Worm (Caenorhabditis elegans) whole organism, L1 larva: ENCODE results near the gene ZK938.3.
"Not testable (repeated sequence)": the region's sequence is repeated elsewhere in the genome, so short reads cannot be mapped to it uniquely, and the experiment has no call there.

ENCODE experiments used
- C16A3.4 ChIP-seq: fragments of 150-350 bp; optimal IDR thresholded peaks from 2 replicates; lab custom pipeline; 2014; ENCODE audit warnings: missing biosample characterization, missing genetic modification characterization
- Y116A8C.19 ChIP-seq: sonication (generic microtip); optimal IDR thresholded peaks from 2 replicates; lab custom pipeline; 2016; ENCODE audit warnings: missing compliant biosample characterization, missing genetic modification characterization, borderline replicate concordance
- ama-1 ChIP-seq: fragments of 150-350 bp; optimal IDR thresholded peaks from 2 replicates; lab custom pipeline; 2014
- ceh-63 ChIP-seq: fragments of 200-800 bp; sonication (Bioruptor generic); optimal IDR thresholded peaks from 2 replicates; lab custom pipeline; 2018; ENCODE audit warnings: mild to moderate bottlenecking, missing genetic modification characterization, missing compliant biosample characterization
- ceh-82 ChIP-seq, 3 experiments: fragments of 150-350 bp in 1 of 3; sonication (generic microtip) in 2 of 3; optimal IDR thresholded peaks; 2 replicates each; lab custom pipeline; 2014 to 2017; ENCODE audit warnings: missing biosample characterization in 3 of 3, missing genetic modification characterization in 3 of 3
- ceh-88 ChIP-seq: fragments of 200-800 bp; sonication (Bioruptor generic); IDR thresholded peaks from 2 replicates; pipeline ENCODE4 v1.3.6; 2022; ENCODE audit warnings: missing genetic modification characterization, missing compliant biosample characterization
- efl-1 ChIP-seq, 4 experiments: fragments of 150-350 bp; optimal IDR thresholded peaks in 3 of 4; peaks in 1 of 4; 1 replicate in 1 of 4; 2 replicates in 3 of 4; lab custom pipeline; 2014; ENCODE audit warnings: missing biosample characterization in 2 of 4, missing genetic modification characterization in 2 of 4, missing genetic modification reagents in 2 of 4
- efl-3 ChIP-seq: fragments of 200-800 bp; sonication (Bioruptor generic); optimal IDR thresholded peaks from 2 replicates; lab custom pipeline; 2018; ENCODE audit warnings: mild to moderate bottlenecking, missing genetic modification characterization, missing compliant biosample characterization
- egl-13 ChIP-seq: sonication (generic microtip); optimal IDR thresholded peaks from 2 replicates; lab custom pipeline; 2016; ENCODE audit warnings: missing genotype, missing genetic modification reagents, missing genetic modification characterization, missing compliant biosample characterization
- egl-27 ChIP-seq, 2 experiments: fragments of 150-350 bp in 1 of 2; sonication (generic microtip); optimal IDR thresholded peaks; 3 replicates each; lab custom pipeline; 2017 to 2018; ENCODE audit warnings: missing biosample characterization in 2 of 2, missing genetic modification characterization in 2 of 2, missing genetic modification reagents in 2 of 2
- elt-2 ChIP-seq: sonication (generic microtip); optimal IDR thresholded peaks from 2 replicates; lab custom pipeline; 2016; ENCODE audit warnings: missing genetic modification characterization, mild to moderate bottlenecking, inconsistent platforms, missing compliant biosample characterization, missing genetic modification reagents
- fkh-4 ChIP-seq: sonication (generic microtip); optimal IDR thresholded peaks from 2 replicates; lab custom pipeline; 2016; ENCODE audit warnings: missing compliant biosample characterization, missing genetic modification characterization, borderline replicate concordance
- fkh-8 ChIP-seq: sonication (generic microtip); optimal IDR thresholded peaks from 2 replicates; lab custom pipeline; 2016; ENCODE audit warnings: mild to moderate bottlenecking, missing genetic modification characterization, missing compliant biosample characterization
- grh-1 ChIP-seq: fragments of 200-800 bp; sonication (Bioruptor generic); IDR thresholded peaks from 2 replicates; pipeline ENCODE4 v1.3.6; 2022; ENCODE audit warnings: missing genetic modification reagents, missing genetic modification characterization, missing compliant biosample characterization
- hlh-4 ChIP-seq: sonication (generic microtip); optimal IDR thresholded peaks from 2 replicates; lab custom pipeline; 2016; ENCODE audit warnings: mild to moderate bottlenecking, missing genetic modification characterization, missing compliant biosample characterization
- jun-1 ChIP-seq: fragments of 150-350 bp; optimal IDR thresholded peaks from 2 replicates; lab custom pipeline; 2014; ENCODE audit warnings: missing biosample characterization, missing genetic modification reagents, missing genetic modification characterization
- lin-35 ChIP-seq, 2 experiments: fragments of 150-350 bp; optimal IDR thresholded peaks; 2 replicates each; lab custom pipeline; 2014; ENCODE audit warnings: missing biosample characterization in 2 of 2, missing genetic modification characterization in 2 of 2, missing genetic modification reagents in 2 of 2
- mef-2 ChIP-seq: fragments of 150-350 bp; optimal IDR thresholded peaks from 2 replicates; lab custom pipeline; 2014; ENCODE audit warnings: missing biosample characterization, missing genetic modification characterization
- nhr-12 ChIP-seq: sonication (generic microtip); optimal IDR thresholded peaks from 2 replicates; lab custom pipeline; 2017; ENCODE audit warnings: missing biosample characterization, missing genetic modification characterization
- nhr-19 ChIP-seq: fragments of 200-800 bp; sonication (Bioruptor generic); conservative IDR thresholded peaks from 2 replicates; pipeline ENCODE4 v1.3.6; 2022; ENCODE audit warnings: missing genetic modification characterization, missing compliant biosample characterization
- nhr-20 ChIP-seq: sonication (generic microtip); optimal IDR thresholded peaks from 2 replicates; lab custom pipeline; 2016; ENCODE audit warnings: mild to moderate bottlenecking, missing genetic modification characterization, missing compliant biosample characterization
- nhr-28 ChIP-seq: fragments of 150-350 bp; optimal IDR thresholded peaks from 2 replicates; lab custom pipeline; 2014; ENCODE audit warnings: missing biosample characterization, missing genetic modification characterization
- nhr-47 ChIP-seq: sonication (generic microtip); optimal IDR thresholded peaks from 2 replicates; lab custom pipeline; 2016; ENCODE audit warnings: mild to moderate bottlenecking, missing genetic modification characterization, moderate library complexity, missing compliant biosample characterization
- nhr-84 ChIP-seq: sonication (generic microtip); optimal IDR thresholded peaks from 2 replicates; lab custom pipeline; 2017; ENCODE audit warnings: missing biosample characterization, missing genetic modification characterization
- nhr-85 ChIP-seq: sonication (generic microtip); peaks from one replicate; lab custom pipeline; 2016; ENCODE audit warnings: missing genetic modification characterization, inconsistent platforms, missing compliant biosample characterization
- pax-3 ChIP-seq: fragments of 200-800 bp; sonication (Bioruptor generic); optimal IDR thresholded peaks from 2 replicates; lab custom pipeline; 2018; ENCODE audit warnings: mild to moderate bottlenecking, missing genetic modification characterization, moderate library complexity, missing compliant biosample characterization
- rnt-1 ChIP-seq: sonication (generic microtip); optimal IDR thresholded peaks from 2 replicates; lab custom pipeline; 2016; ENCODE audit warnings: mild to moderate bottlenecking, missing genetic modification characterization, moderate library complexity, missing compliant biosample characterization
- skn-1 ChIP-seq: fragments of 150-350 bp; optimal IDR thresholded peaks from 2 replicates; lab custom pipeline; 2014; ENCODE audit warnings: missing biosample characterization, missing genetic modification characterization
- snu-23 ChIP-seq: sonication (generic microtip); optimal IDR thresholded peaks from 2 replicates; lab custom pipeline; 2016; ENCODE audit warnings: missing genetic modification characterization, missing compliant biosample characterization
- unc-130 ChIP-seq: fragments of 150-350 bp; optimal IDR thresholded peaks from 2 replicates; lab custom pipeline; 2017; ENCODE audit warnings: missing biosample characterization, missing genetic modification characterization, inconsistent platforms
- unc-86 ChIP-seq: sonication (generic microtip); optimal IDR thresholded peaks from 2 replicates; lab custom pipeline; 2016; ENCODE audit warnings: missing genetic modification characterization, missing compliant biosample characterization
- xbp-1 ChIP-seq: sonication (generic microtip); optimal IDR thresholded peaks from 2 replicates; lab custom pipeline; 2016; ENCODE audit warnings: missing genetic modification characterization, missing compliant biosample characterization
- zag-1 ChIP-seq: fragments of 150-350 bp; optimal IDR thresholded peaks from 2 replicates; lab custom pipeline; 2014; ENCODE audit warnings: missing biosample characterization, missing genetic modification characterization
- zip-4 ChIP-seq: fragments of 200-800 bp; sonication (Bioruptor generic); optimal IDR thresholded peaks from 2 replicates; lab custom pipeline; 2018; ENCODE audit warnings: mild to moderate bottlenecking, missing genetic modification characterization, moderate library complexity, missing compliant biosample characterization
- ztf-11 ChIP-seq, 2 experiments: sonication (generic microtip); optimal IDR thresholded peaks; 2 replicates each; lab custom pipeline; 2016 to 2017; ENCODE audit warnings: missing genetic modification characterization in 2 of 2, missing biosample characterization in 1 of 2, missing compliant biosample characterization in 1 of 2

ZK938.3 gene

DNA sequence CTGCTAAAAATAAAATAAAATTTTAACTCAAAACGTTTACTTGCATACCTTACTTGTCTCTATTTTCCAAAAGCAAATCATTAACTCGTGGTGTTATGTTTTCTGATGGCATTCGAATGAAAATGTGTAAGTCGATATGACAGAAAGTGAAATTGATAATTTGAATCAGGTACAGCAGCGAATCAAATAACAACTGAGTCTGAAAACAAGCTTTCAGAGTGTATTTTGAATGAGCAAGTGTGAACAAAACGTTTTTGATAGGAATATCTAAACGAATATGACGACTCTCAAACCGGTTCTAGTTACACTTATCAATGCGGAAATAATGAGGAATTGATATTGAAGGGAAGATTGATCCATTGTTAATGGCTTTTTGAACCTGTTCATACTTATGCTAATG lies 37.3 kb upstream of the ZK938.3 start, which contains the start of gene chil-7:
TSS of gene chil-7 (minus strand) at position 112 of the 400 bp plus-strand sequence.
- TF ChIP-seq zip-4 (GFP tag; lab: Kevin White, UChicago) (no peak), jun-1 (tag; lab: Kevin White, UChicago) (no peak), egl-13 (no peak), unc-86 (tag; lab: Kevin White, UChicago) (no peak), efl-3 (no peak), mef-2 (tag; lab: Kevin White, UChicago) (no peak), fkh-4 (tag; lab: Kevin White, UChicago) (no peak), hlh-4 (tag; lab: Kevin White, UChicago) (no peak), elt-2 (tag; lab: Kevin White, UChicago) (no peak), zag-1 (tag; lab: Kevin White, UChicago) (no peak), efl-1 (optimal IDR thresholded peaks at IDR 0.05; lab: Kevin White, UChicago) (no peak), efl-1 (GFP tag; optimal IDR thresholded peaks at IDR 0.05 in 1 of 2; lab: Kevin White, UChicago) (no peak), unc-130 (tag; lab: Kevin White, UChicago) (no peak), Y116A8C.19 (no peak), nhr-19 (GFP tag; lab: Robert Waterston, UW) (no peak)

DNA sequence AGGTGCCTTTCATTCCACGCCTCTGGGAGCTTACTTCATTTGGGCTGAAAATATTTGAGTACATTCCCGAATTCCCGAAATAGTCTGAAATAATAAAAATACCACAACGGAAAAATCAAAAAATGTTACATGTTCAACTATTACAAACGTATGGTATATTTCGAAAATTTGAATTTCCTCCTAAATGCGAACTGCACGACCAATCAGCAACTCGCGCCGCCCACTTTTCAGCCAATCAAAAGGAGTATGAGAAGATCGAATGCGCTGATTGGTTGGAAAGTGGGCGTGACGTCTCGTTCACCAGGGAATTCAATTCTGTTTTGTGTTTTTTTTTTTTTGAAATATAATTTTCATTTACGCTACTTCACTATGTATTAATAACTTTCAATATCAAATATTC lies 34.9 kb upstream of the ZK938.3 start, which contains the start of gene old-1:
TSS of gene old-1 (minus strand) at position 50 of the 400 bp plus-strand sequence.
- TF ChIP-seq efl-1 (optimal IDR thresholded peaks at IDR 0.05; lab: Kevin White, UChicago) (no peak), efl-1 (GFP tag; optimal IDR thresholded peaks at IDR 0.05 in 1 of 2; lab: Kevin White, UChicago) (peak in 1 of 2 experiments; percentile 86), egl-13 (no peak)

ce11 chrII:9868207-9868606 lies 34.5 kb upstream of the ZK938.3 start:
- TF ChIP-seq egl-13 (no peak), ceh-63 (GFP tag; lab: Kevin White, UChicago) (no peak), ceh-88 (GFP tag; lab: Robert Waterston, UW) (no peak), fkh-8 (tag; lab: Kevin White, UChicago) (no peak), efl-1 (optimal IDR thresholded peaks at IDR 0.05; lab: Kevin White, UChicago) (no peak), efl-1 (GFP tag; optimal IDR thresholded peaks at IDR 0.05 in 1 of 2; lab: Kevin White, UChicago) (no peak), egl-27 (tag; optimal IDR thresholded peaks at IDR 0.05; lab: Kevin White, UChicago) (no peak), xbp-1 (no peak), pax-3 (tag; lab: Kevin White, UChicago) (no peak), elt-2 (tag; lab: Kevin White, UChicago) (no peak), snu-23 (GFP tag; lab: Kevin White, UChicago) (no peak), ztf-11 (tag; optimal IDR thresholded peaks at IDR 0.05; lab: Kevin White, UChicago) (no peak), ceh-82 (tag; optimal IDR thresholded peaks at IDR 0.05; lab: Kevin White, UChicago) (no peak), unc-130 (tag; lab: Kevin White, UChicago) (no peak), nhr-47 (no peak), lin-35 (GFP tag; optimal IDR thresholded peaks at IDR 0.05; lab: Kevin White, UChicago) (no peak), nhr-85 (no peak), C16A3.4 (no peak), rnt-1 (tag; lab: Kevin White, UChicago) (no peak)
- TF ChIP-seq, all 84 proteins: peak for 0

DNA sequence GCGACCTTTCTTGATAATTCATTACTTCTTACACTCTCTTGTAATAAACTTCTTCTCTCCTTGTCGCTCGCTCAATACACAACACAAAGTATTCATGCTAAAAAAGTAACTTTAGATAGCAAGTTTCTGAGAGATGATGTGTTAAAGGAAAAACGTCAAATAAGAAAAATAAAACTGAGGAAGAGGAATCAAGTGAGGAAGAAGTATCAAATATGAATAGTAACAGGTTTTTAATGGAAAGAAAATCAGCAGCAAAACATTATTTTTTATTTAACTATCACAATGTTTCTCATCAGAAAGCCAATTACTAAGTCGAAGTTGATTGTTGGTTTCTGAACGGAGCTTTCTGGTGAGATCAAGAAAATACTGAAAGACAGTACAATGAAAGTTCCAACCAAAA lies 32.6 kb upstream of the ZK938.3 start, which contains the start of gene chil-1:
TSS of gene chil-1 (minus strand) at position 101 of the 400 bp plus-strand sequence.
- not testable (repeated sequence) for TF ChIP-seq ama-1 (lab: Kevin White, UChicago); skn-1 (tag; lab: Kevin White, UChicago); nhr-20 (tag; lab: Kevin White, UChicago)

DNA sequence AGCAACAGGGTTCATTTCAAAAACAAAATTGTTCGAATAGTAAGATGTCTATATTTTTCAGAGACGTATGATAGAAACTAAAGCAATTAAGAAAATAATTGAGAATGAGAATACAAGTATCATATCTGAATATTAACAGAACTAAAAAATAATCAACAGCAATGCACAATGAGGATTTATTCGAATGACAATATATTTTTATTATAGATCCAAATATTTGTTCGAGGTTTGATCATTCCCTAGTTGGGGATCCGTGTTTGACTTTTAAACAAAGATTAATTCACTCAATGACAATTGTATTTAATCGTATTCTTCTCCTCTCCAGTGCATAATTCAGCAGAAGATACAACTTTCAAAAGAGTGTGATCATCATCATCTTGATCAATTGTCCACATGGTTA lies 28.4 kb upstream of the ZK938.3 start, which contains the start of gene C08H9.18:
TSS of gene C08H9.18 (minus strand) at position 101 of the 400 bp plus-strand sequence.
- TF ChIP-seq nhr-28 (tag; lab: Kevin White, UChicago) (no peak), nhr-84 (tag; lab: Kevin White, UChicago) (no peak), nhr-20 (tag; lab: Kevin White, UChicago) (no peak), xbp-1 (no peak), egl-13 (no peak), ama-1 (lab: Kevin White, UChicago) (no peak), nhr-12 (tag; lab: Kevin White, UChicago) (no peak), fkh-8 (tag; lab: Kevin White, UChicago) (no peak), grh-1 (no peak)
- TF ChIP-seq, all 84 proteins: peak for 0
